Worm (Caenorhabditis elegans) whole organism, early embryonic: ENCODE measurements around the gene C09G9.3.

Experiments used
- aly-1 ChIP-seq: sonication (generic microtip); optimal IDR thresholded peaks from 2 replicates; lab custom pipeline; 2016; ENCODE audit warnings: missing genetic modification characterization, missing compliant biosample characterization
- ama-1 ChIP-seq: fragments of 150-350 bp; optimal IDR thresholded peaks from 2 replicates; lab custom pipeline; 2014
- ceh-13 ChIP-seq: fragments of 200-800 bp; sonication (Bioruptor generic); optimal IDR thresholded peaks from 2 replicates; lab custom pipeline; 2018; ENCODE audit warnings: mild to moderate bottlenecking, missing genetic modification characterization, missing compliant biosample characterization
- ceh-36 ChIP-seq: sonication (generic microtip); optimal IDR thresholded peaks from 2 replicates; lab custom pipeline; 2016; ENCODE audit warnings: missing genetic modification characterization, inconsistent platforms, missing compliant biosample characterization
- flt-1 ChIP-seq: fragments of 200-800 bp; sonication (Bioruptor generic); IDR thresholded peaks from 2 replicates; pipeline ENCODE4 v1.3.6; 2022; ENCODE audit warnings: missing genetic modification characterization, missing compliant biosample characterization
- hmg-4 ChIP-seq: fragments of 200-800 bp; sonication (Bioruptor generic); optimal IDR thresholded peaks from 2 replicates; lab custom pipeline; 2018; ENCODE audit warnings: mild to moderate bottlenecking, missing genetic modification characterization, missing compliant biosample characterization
- sea-1 ChIP-seq: fragments of 200-800 bp; sonication (Bioruptor generic); conservative IDR thresholded peaks from 2 replicates; pipeline ENCODE4 v1.3.6; 2022; ENCODE audit warnings: missing genetic modification characterization, missing compliant biosample characterization
- tbx-11 ChIP-seq: fragments of 200-800 bp; sonication (Bioruptor generic); IDR thresholded peaks from 2 replicates; pipeline ENCODE4 v1.3.6; 2022; ENCODE audit warnings: missing genetic modification characterization, missing compliant biosample characterization
- tra-4 ChIP-seq: sonication (generic microtip); optimal IDR thresholded peaks from 2 replicates; lab custom pipeline; 2017; ENCODE audit warnings: missing genetic modification characterization, missing compliant biosample characterization

DNA sequence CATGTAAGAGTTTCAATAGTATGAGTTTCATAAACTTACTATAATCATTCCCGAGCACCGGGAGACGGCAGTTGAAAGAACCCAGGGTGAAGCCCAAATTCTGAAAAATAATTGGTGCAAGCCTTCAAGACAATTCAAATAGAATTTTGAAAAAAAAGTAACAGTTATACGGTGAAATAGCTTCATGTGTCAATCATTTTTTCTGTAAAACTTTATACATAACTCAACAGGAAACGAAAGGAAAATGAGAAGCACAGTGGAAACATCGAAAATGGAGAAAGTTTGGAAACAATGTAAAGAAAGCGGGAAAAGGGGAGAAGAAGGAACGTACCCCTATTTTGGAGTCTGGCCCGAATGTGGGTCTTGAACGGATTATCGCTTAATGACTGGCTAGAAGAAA lies at the start of gene C09G9.3:
- TF ChIP-seq ceh-13 (GFP tag; lab: Kevin White, UChicago): no peak
- TF ChIP-seq aly-1: no peak
- no peak for TF ChIP-seq flt-1
- no peak for TF ChIP-seq tbx-11
- no peak for TF ChIP-seq hmg-4 (GFP tag; lab: Kevin White, UChicago)
- TF ChIP-seq ama-1 (lab: Kevin White, UChicago): no peak
- TF ChIP-seq ceh-36 (tag; lab: Kevin White, UChicago): no peak
- no peak for TF ChIP-seq tra-4 (tag; lab: Kevin White, UChicago)
- TF ChIP-seq sea-1 (GFP tag; lab: Robert Waterston, UW): no peak
